Worm (Caenorhabditis elegans) whole organism, young adult: Measurements from ENCODE around the gene flp-15.

Experiments used
- Y79H2A.3 ChIP-seq: fragments of 200-800 bp; sonication (Bioruptor generic); conservative IDR thresholded peaks from 2 replicates; pipeline ENCODE4 v1.3.6; 2022; ENCODE audit warnings: missing genetic modification reagents, missing genetic modification characterization, missing compliant biosample characterization
- Y95B8A.8 ChIP-seq: fragments of 200-800 bp; sonication (Bioruptor generic); IDR thresholded peaks from 2 replicates; pipeline ENCODE4 v1.3.6; 2022; ENCODE audit warnings: missing genetic modification reagents, missing genetic modification characterization, missing compliant biosample characterization
- chd-7 ChIP-seq: sonication (generic microtip); optimal IDR thresholded peaks from 2 replicates; lab custom pipeline; 2016; ENCODE audit warnings: mild to moderate bottlenecking, missing genetic modification characterization, moderate library complexity, missing compliant biosample characterization
- dpl-1 ChIP-seq: fragments of 150-350 bp; optimal IDR thresholded peaks from 2 replicates; lab custom pipeline; 2014; ENCODE audit warnings: missing biosample characterization, missing genetic modification reagents, missing genetic modification characterization
- hrde-1 ChIP-seq: sonication (generic microtip); optimal IDR thresholded peaks from 2 replicates; lab custom pipeline; 2016; ENCODE audit warnings: missing genetic modification characterization, mild to moderate bottlenecking, missing compliant biosample characterization, moderate library complexity, missing genotype, missing genetic modification reagents, borderline replicate concordance
- let-607 ChIP-seq, 2 experiments: fragments of 200-800 bp in 1 of 2; sonication (Bioruptor generic) in 1 of 2; sonication (generic microtip) in 1 of 2; optimal IDR thresholded peaks; 2 replicates each; lab custom pipeline; 2016 to 2018; ENCODE audit warnings: mild to moderate bottlenecking in 2 of 2, missing compliant biosample characterization in 2 of 2, missing genetic modification characterization in 2 of 2, moderate library complexity in 2 of 2, missing genotype in 1 of 2
- mcd-1 ChIP-seq: fragments of 200-800 bp; sonication (Bioruptor generic); IDR thresholded peaks from 2 replicates; pipeline ENCODE4 v1.3.6; 2022; ENCODE audit warnings: missing genetic modification reagents, missing genetic modification characterization, missing compliant biosample characterization
- pha-4 ChIP-seq: fragments of 150-350 bp; sonication (generic microtip); optimal IDR thresholded peaks from 2 replicates; lab custom pipeline; 2014; ENCODE audit warnings: missing biosample characterization, missing genetic modification reagents, missing genetic modification characterization
- sdz-38 ChIP-seq: sonication (generic microtip); optimal IDR thresholded peaks from 2 replicates; lab custom pipeline; 2016; ENCODE audit warnings: missing genotype, missing genetic modification characterization, missing compliant biosample characterization
- sea-2 ChIP-seq: fragments of 200-800 bp; sonication (Bioruptor generic); IDR thresholded peaks from 2 replicates; pipeline ENCODE4 v1.3.6; 2022; ENCODE audit warnings: missing genetic modification characterization, missing compliant biosample characterization
- tbp1 ChIP-seq: fragments of 200-800 bp; sonication (Bioruptor generic); optimal IDR thresholded peaks from 2 replicates; lab custom pipeline; 2018; ENCODE audit warnings: mild to moderate bottlenecking, missing genetic modification characterization, missing compliant biosample characterization
- unc-62 ChIP-seq: fragments of 150-350 bp; optimal IDR thresholded peaks from 2 replicates; lab custom pipeline; 2014; ENCODE audit warnings: missing biosample characterization, missing genetic modification reagents, missing genetic modification characterization
- ztf-28 ChIP-seq: fragments of 200-800 bp; sonication (Bioruptor generic); IDR thresholded peaks from 2 replicates; pipeline ENCODE4 v1.3.6; 2022; ENCODE audit warnings: missing genetic modification reagents, missing genetic modification characterization, missing compliant biosample characterization

DNA sequence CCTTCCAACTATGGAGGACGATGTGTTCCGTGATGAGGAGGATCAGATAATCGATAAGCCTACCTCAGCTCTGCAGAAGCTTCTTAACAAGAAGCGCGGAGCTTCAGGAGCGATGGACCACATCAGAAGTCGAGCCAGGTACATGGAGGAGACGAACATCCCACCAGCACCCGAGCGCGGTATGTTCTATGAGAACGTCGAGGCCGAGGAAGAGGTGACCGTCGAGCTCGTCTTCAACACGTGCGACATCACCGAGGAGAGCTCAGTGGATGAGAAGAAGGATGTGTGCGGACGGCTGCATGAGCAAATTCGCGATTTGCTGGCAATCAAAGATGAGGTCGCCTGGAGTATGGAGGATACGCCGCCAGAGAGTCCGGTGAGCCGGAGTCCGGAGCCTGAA, 15.6 kb downstream of the flp-15 start:
- TF ChIP-seq dpl-1 (GFP tag; lab: Kevin White, UChicago) (no peak), Y79H2A.3 (GFP tag; lab: Robert Waterston, UW) (no peak), unc-62 (GFP tag; lab: Kevin White, UChicago) (no peak), let-607 (tag; optimal IDR thresholded peaks at IDR 0.05; lab: Kevin White, UChicago) (no peak), mcd-1 (GFP tag; lab: Robert Waterston, UW) (no peak), pha-4 (tag; lab: Kevin White, UChicago) (no peak), sdz-38 (tag; lab: Kevin White, UChicago) (no peak), chd-7 (tag; lab: Kevin White, UChicago) (no peak), sea-2 (no peak), ztf-28 (GFP tag; lab: Robert Waterston, UW) (no peak), tbp1 (no peak), hrde-1 (tag; lab: Kevin White, UChicago) (no peak), Y95B8A.8 (no peak)
